Fruit fly (Drosophila melanogaster) whole organism, embryonic: ENCODE data around the gene Alg11.
A peak's percentile ranks its signal among the peaks of the same experiment; 100 is the strongest.

Source experiments
- Awh ChIP-seq: fragments of 200-800 bp; sonication (Bioruptor generic); IDR thresholded peaks from 2 replicates; pipeline ENCODE4, ENCODE4 v1.3.6; 2022; ENCODE audit warnings: missing biosample characterization, missing genetic modification characterization
- Dp ChIP-seq: fragments of 200-800 bp; sonication (Bioruptor generic); optimal IDR thresholded peaks from 2 replicates; lab custom pipeline; 2018; ENCODE audit warnings: missing biosample characterization, mild to moderate bottlenecking, missing genetic modification characterization, moderate library complexity
- Hr78 ChIP-seq, 2 experiments: fragments of 200-800 bp in 1 of 2; fragments of >200 bp in 1 of 2; sonication (Bioruptor generic) in 1 of 2; optimal IDR thresholded peaks; 2 replicates each; lab custom pipeline; 2017 to 2019; ENCODE audit warnings: missing biosample characterization in 2 of 2, missing genetic modification characterization in 2 of 2, mild to moderate bottlenecking in 1 of 2, moderate library complexity in 1 of 2
- TFAM ChIP-seq: fragments of 200-800 bp; sonication (Bioruptor generic); optimal IDR thresholded peaks from 2 replicates; lab custom pipeline; 2017; ENCODE audit warnings: missing biosample characterization, missing genetic modification characterization, inconsistent platforms
- cad ChIP-seq: fragments of >200 bp; optimal IDR thresholded peaks from 2 replicates; lab custom pipeline; 2017; ENCODE audit warnings: missing biosample characterization, missing genetic modification characterization
- lola ChIP-seq, 3 experiments: fragments of >200 bp in 2 of 3; fragments of 200-800 bp in 1 of 3; sonication (Bioruptor generic) in 1 of 3; optimal IDR thresholded peaks; 2 replicates each; lab custom pipeline; 2017 to 2019; ENCODE audit warnings: missing biosample characterization in 3 of 3, missing genetic modification characterization in 3 of 3, mild to moderate bottlenecking in 1 of 3, moderate library complexity in 1 of 3
- psq ChIP-seq: fragments of 200-800 bp; sonication (Bioruptor generic); optimal IDR thresholded peaks from 2 replicates; lab custom pipeline; 2017; ENCODE audit warnings: missing biosample characterization, missing genetic modification characterization

dm6 chr3L:21651412-21651811 is 25.8 kb downstream of the Alg11 start:
- no peak for TF ChIP-seq lola (GFP tag; optimal IDR thresholded peaks at IDR 0.05; lab: Kevin White, UChicago)
- TF ChIP-seq psq, result no peak
- TF ChIP-seq Hr78 (GFP tag; optimal IDR thresholded peaks at IDR 0.05; lab: Kevin White, UChicago), result no peak
- no peak for TF ChIP-seq cad (GFP tag; lab: Kevin White, UChicago)
- no peak for TF ChIP-seq TFAM
- peak; percentile 49 for TF ChIP-seq Awh
- TF ChIP-seq Dp (GFP tag; lab: Kevin White, UChicago), result no peak
